Worm (Caenorhabditis elegans): ENCODE results near the gene T05C7.8.

T05C7.8 gene

DNA sequence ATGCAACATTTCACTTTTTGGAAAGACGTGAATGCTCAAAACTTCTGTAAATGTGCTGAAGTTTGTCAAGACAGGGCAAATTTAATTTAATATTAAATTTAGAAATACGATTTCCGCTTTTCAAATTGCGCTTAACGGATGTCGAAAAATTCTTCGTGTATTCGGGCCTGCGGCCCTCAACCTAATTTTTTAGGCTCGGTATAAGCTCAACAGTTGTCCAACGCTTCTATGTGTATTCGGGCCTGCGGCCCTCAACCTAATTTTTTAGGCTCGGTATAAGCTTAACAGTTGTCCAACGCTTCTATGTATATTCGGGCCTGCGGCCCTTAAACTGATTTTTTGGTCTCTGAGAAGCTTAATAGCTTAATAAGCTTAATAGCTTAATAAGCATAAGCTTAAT is 42.6 kb downstream of the T05C7.8 start (continued):
- TF ChIP-seq pha-4 (tag; optimal IDR thresholded peaks at IDR 0.05) (no peak), die-1 (tag; optimal IDR thresholded peaks at IDR 0.05) (no peak), ets-4 (GFP tag; optimal IDR thresholded peaks at IDR 0.05) (no peak), ztf-6 (GFP tag; IDR thresholded peaks at IDR 0.05) (no peak), egrh-3 (GFP tag; IDR thresholded peaks at IDR 0.05) (no peak), fkh-3 (tag; optimal IDR thresholded peaks at IDR 0.05) (no peak), ekl-4 (GFP tag; IDR thresholded peaks at IDR 0.05) (peak; percentile 63; the same call in 1 of the 2 replicates), hlh-12 (tag; optimal IDR thresholded peaks at IDR 0.05) (no peak), F55B11.4 (tag; optimal IDR thresholded peaks at IDR 0.05; ENCODE audit: borderline replicate concordance, insufficient read depth) (no peak), ceh-27 (GFP tag; optimal IDR thresholded peaks at IDR 0.05) (no peak), F57C9.4 (tag; optimal IDR thresholded peaks at IDR 0.05) (no peak), hsf-1 (GFP tag; IDR thresholded peaks at IDR 0.05) (0 out of 2 replicates have a peak, but pooled peaks have one; percentile 24), nhr-179 (tag; optimal IDR thresholded peaks at IDR 0.05) (no peak), cebp-1 (GFP tag; IDR thresholded peaks at IDR 0.05) (no peak), cebp-1 (tag; optimal IDR thresholded peaks at IDR 0.05) (no peak), nfya-1 (tag; optimal IDR thresholded peaks at IDR 0.05; ENCODE audit: borderline replicate concordance, insufficient read depth) (no peak), Y95B8A.8 (GFP tag; IDR thresholded peaks at IDR 0.05) (0 out of 2 replicates have a peak, but pooled peaks have one; percentile 27), rpc-1 (optimal IDR thresholded peaks at IDR 0.05) (no peak), rpc-1 (tag; optimal IDR thresholded peaks at IDR 0.05) (no peak), F39B2.1 (GFP tag; IDR thresholded peaks at IDR 0.05) (0 out of 2 replicates have a peak, but pooled peaks have one; percentile 14), madf-6 (GFP tag; IDR thresholded peaks at IDR 0.05) (peak; percentile 36; the same call in 1 of the 2 replicates), F37B4.10 (GFP tag; IDR thresholded peaks at IDR 0.05) (no peak), mes-4 (tag; optimal IDR thresholded peaks at IDR 0.05) (no peak), gei-17 (GFP tag; optimal IDR thresholded peaks at IDR 0.05) (no peak), let-607 (tag; optimal IDR thresholded peaks at IDR 0.05) (no peak), zim-3 (tag; optimal IDR thresholded peaks at IDR 0.05) (no peak), lsl-1 (GFP tag; optimal IDR thresholded peaks at IDR 0.05) (no peak), dox-1 (GFP tag; IDR thresholded peaks at IDR 0.05) (no peak), tbx-9 (tag; optimal IDR thresholded peaks at IDR 0.05; ENCODE audit: borderline replicate concordance) (no peak), D2030.7 (GFP tag; IDR thresholded peaks at IDR 0.05) (peak; percentile 42), ztf-28 (GFP tag; IDR thresholded peaks at IDR 0.05) (no peak), madf-8 (GFP tag; conservative IDR thresholded peaks at IDR 0.05) (no peak), attf-6 (GFP tag; IDR thresholded peaks at IDR 0.05) (no peak), ztf-22 (GFP tag; optimal IDR thresholded peaks at IDR 0.05) (no peak), B0035.1 (tag; optimal IDR thresholded peaks at IDR 0.05) (no peak), snpc-3.4 (tag; optimal IDR thresholded peaks at IDR 0.05) (no peak), lin-26 (GFP tag; IDR thresholded peaks at IDR 0.05) (peak; percentile 67), ceh-79 (tag; optimal IDR thresholded peaks at IDR 0.05) (no peak), bed-2 (GFP tag; IDR thresholded peaks at IDR 0.05) (no peak), hmg-1.2 (GFP tag; IDR thresholded peaks at IDR 0.05) (0 out of 2 replicates have a peak, but pooled peaks have one; percentile 11), B0261.1 (tag; optimal IDR thresholded peaks at IDR 0.05) (no peak), Y53F4B.3 (GFP tag; IDR thresholded peaks at IDR 0.05) (no peak), ztf-18 (tag; optimal IDR thresholded peaks at IDR 0.05) (no peak), bed-1 (GFP tag; IDR thresholded peaks at IDR 0.05) (no peak), F57A8.1 (GFP tag; optimal IDR thresholded peaks at IDR 0.05) (no peak)

Data from whole organism, young adult.